Worm (Caenorhabditis elegans) whole organism, mixed stage, embryonic: Measurements from ENCODE around the gene F18A11.2.
"Not testable (repeated sequence)": the region's sequence is repeated elsewhere in the genome, so short reads cannot be mapped to it uniquely, and the experiment has no call there.

Experiments used
- bed-3 ChIP-seq: fragments of 200-800 bp; sonication (Bioruptor generic); optimal IDR thresholded peaks from 3 replicates; lab custom pipeline; 2018; ENCODE audit warnings: mild to moderate bottlenecking, missing genetic modification characterization, moderate library complexity, missing compliant biosample characterization
- blmp-1 ChIP-seq: fragments of 150-350 bp; optimal IDR thresholded peaks from 2 replicates; lab custom pipeline; 2014; ENCODE audit warnings: missing biosample characterization, missing genetic modification characterization
- ceh-39 ChIP-seq: fragments of 150-350 bp; optimal IDR thresholded peaks from 2 replicates; lab custom pipeline; 2014; ENCODE audit warnings: missing biosample characterization, missing genetic modification characterization
- ceh-43 ChIP-seq: fragments of 200-800 bp; sonication (Bioruptor generic); optimal IDR thresholded peaks from 2 replicates; lab custom pipeline; 2018; ENCODE audit warnings: mild to moderate bottlenecking, missing genetic modification characterization, moderate library complexity, missing compliant biosample characterization
- ceh-83 ChIP-seq: fragments of 200-800 bp; sonication (Bioruptor generic); optimal IDR thresholded peaks from 2 replicates; lab custom pipeline; 2018; ENCODE audit warnings: mild to moderate bottlenecking, missing genetic modification characterization, missing compliant biosample characterization
- ces-1 ChIP-seq: fragments of 150-350 bp; optimal IDR thresholded peaks from 2 replicates; lab custom pipeline; 2014; ENCODE audit warnings: missing biosample characterization, missing genetic modification reagents, missing genetic modification characterization
- cnd-1 ChIP-seq: fragments of 200-800 bp; sonication (Bioruptor generic); optimal IDR thresholded peaks from 2 replicates; lab custom pipeline; 2018; ENCODE audit warnings: mild to moderate bottlenecking, missing genetic modification characterization, missing compliant biosample characterization
- drap-1 ChIP-seq: fragments of 200-800 bp; sonication (Bioruptor generic); optimal IDR thresholded peaks from 3 replicates; lab custom pipeline; 2018; ENCODE audit warnings: mild to moderate bottlenecking, missing genetic modification characterization, missing compliant biosample characterization
- elt-1 ChIP-seq: sonication (generic microtip); optimal IDR thresholded peaks from 2 replicates; lab custom pipeline; 2017; ENCODE audit warnings: missing genetic modification characterization, mild to moderate bottlenecking, missing compliant biosample characterization, antibody characterized with exemption, moderate library complexity, borderline replicate concordance; ENCODE audit not compliant: insufficient read depth
- ham-2 ChIP-seq: fragments of 200-800 bp; sonication (Bioruptor generic); optimal IDR thresholded peaks from 2 replicates; lab custom pipeline; 2018; ENCODE audit warnings: mild to moderate bottlenecking, missing genetic modification characterization, missing compliant biosample characterization
- hlh-1 ChIP-seq: fragments of 150-350 bp; optimal IDR thresholded peaks from 2 replicates; lab custom pipeline; 2014; ENCODE audit warnings: missing biosample characterization, missing genetic modification reagents, missing genetic modification characterization
- lin-32 ChIP-seq: fragments of 200-800 bp; sonication (Bioruptor generic); optimal IDR thresholded peaks from 2 replicates; lab custom pipeline; 2018; ENCODE audit warnings: mild to moderate bottlenecking, missing genetic modification characterization, missing compliant biosample characterization
- lsy-2 ChIP-seq: fragments of 150-350 bp; optimal IDR thresholded peaks from 2 replicates; lab custom pipeline; 2014; ENCODE audit warnings: missing biosample characterization, missing genetic modification characterization
- mab-5 ChIP-seq: fragments of 150-350 bp; optimal IDR thresholded peaks from 2 replicates; lab custom pipeline; 2014; ENCODE audit warnings: missing biosample characterization, missing genetic modification characterization
- mep-1 ChIP-seq: fragments of 150-350 bp; optimal IDR thresholded peaks from 2 replicates; lab custom pipeline; 2017; ENCODE audit warnings: missing biosample characterization, missing genetic modification reagents, missing genetic modification characterization, inconsistent platforms
- mls-2 ChIP-seq: sonication (generic microtip); optimal IDR thresholded peaks from 2 replicates; lab custom pipeline; 2016; ENCODE audit warnings: mild to moderate bottlenecking, missing genetic modification characterization, moderate library complexity, missing compliant biosample characterization
- nhr-12 ChIP-seq: fragments of 150-350 bp; optimal IDR thresholded peaks from 2 replicates; lab custom pipeline; 2014; ENCODE audit warnings: missing biosample characterization, missing genetic modification characterization
- nhr-2 ChIP-seq: fragments of 150-350 bp; optimal IDR thresholded peaks from 2 replicates; lab custom pipeline; 2014; ENCODE audit warnings: missing biosample characterization, missing genetic modification characterization
- nhr-237 ChIP-seq: fragments of 150-350 bp; optimal IDR thresholded peaks from 2 replicates; lab custom pipeline; 2014; ENCODE audit warnings: missing biosample characterization, missing genetic modification characterization
- nhr-76 ChIP-seq: sonication (generic microtip); optimal IDR thresholded peaks from 2 replicates; lab custom pipeline; 2017; ENCODE audit warnings: missing biosample characterization, missing genetic modification characterization
- pha-4 ChIP-seq: fragments of 150-350 bp; optimal IDR thresholded peaks from 2 replicates; lab custom pipeline; 2018; ENCODE audit warnings: missing biosample characterization, missing genetic modification reagents, missing genetic modification characterization
- snpc-4 ChIP-seq: fragments of 150-350 bp; optimal IDR thresholded peaks from 2 replicates; lab custom pipeline; 2014; ENCODE audit warnings: missing biosample characterization, missing genetic modification characterization
- sptf-1 ChIP-seq: sonication (generic microtip); optimal IDR thresholded peaks from 2 replicates; lab custom pipeline; 2017; ENCODE audit warnings: mild to moderate bottlenecking, missing genetic modification characterization, moderate library complexity, missing compliant biosample characterization
- tbx-8 ChIP-seq: fragments of 200-800 bp; sonication (Bioruptor generic); optimal IDR thresholded peaks from 2 replicates; lab custom pipeline; 2018; ENCODE audit warnings: mild to moderate bottlenecking, missing genetic modification characterization, moderate library complexity, missing compliant biosample characterization
- unc-120 ChIP-seq: sonication (generic microtip); optimal IDR thresholded peaks from 2 replicates; lab custom pipeline; 2017; ENCODE audit warnings: missing genetic modification characterization, missing compliant biosample characterization; ENCODE audit not compliant: poor library complexity, severe bottlenecking
- unc-62 ChIP-seq: fragments of 150-350 bp; optimal IDR thresholded peaks from 2 replicates; lab custom pipeline; 2014; ENCODE audit warnings: missing biosample characterization, missing genetic modification reagents, missing genetic modification characterization
- zip-8 ChIP-seq: fragments of 150-350 bp; optimal IDR thresholded peaks from 2 replicates; lab custom pipeline; 2014; ENCODE audit warnings: missing biosample characterization, missing genetic modification characterization
- ztf-11 ChIP-seq: fragments of 150-350 bp; optimal IDR thresholded peaks from 2 replicates; lab custom pipeline; 2014; ENCODE audit warnings: missing biosample characterization, missing genetic modification characterization

Gene F18A11.2

DNA sequence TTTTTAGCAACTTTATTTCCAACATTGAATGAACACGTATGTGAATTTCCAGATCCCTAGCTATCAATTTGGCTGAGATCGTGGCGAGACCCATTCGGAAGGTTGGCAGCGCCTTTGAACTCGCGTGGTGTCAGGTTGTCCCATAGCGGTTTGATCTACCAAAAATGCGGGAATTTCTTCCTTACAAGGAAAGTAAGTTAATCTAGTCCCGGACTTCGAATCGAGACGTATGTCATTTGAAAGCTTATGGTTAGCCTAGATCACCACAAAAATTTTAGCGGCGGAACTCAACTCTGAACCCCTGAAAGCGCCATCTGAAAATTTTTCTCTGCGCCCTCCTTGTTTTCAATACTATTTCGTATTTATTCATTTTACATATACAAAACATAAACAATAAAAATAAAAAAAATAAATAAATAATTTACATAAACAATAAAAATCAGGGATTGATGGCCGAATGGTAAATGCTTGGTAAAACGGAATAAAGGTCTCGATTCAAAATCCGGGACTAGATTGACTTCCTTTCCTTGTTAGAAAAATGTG is at the start of gene F18A11.2:
Gene F18A11.2 (plus strand): TSS at position 51 of the 543 bp plus-strand sequence.
- not testable (repeated sequence) for TF ChIP-seq tbx-8 (GFP tag; lab: Kevin White, UChicago); cnd-1 (tag; lab: Kevin White, UChicago); lin-32 (GFP tag; lab: Kevin White, UChicago)

- TF ChIP-seq unc-62 (GFP tag; lab: Kevin White, UChicago) (peak; percentile 55), elt-1 (tag; lab: Kevin White, UChicago) (peak; percentile 86), nhr-237 (tag; lab: Kevin White, UChicago) (no peak)
Observed at ce11 chrII:12981980-12982575, 49.4 kb upstream of the F18A11.2 start.

- TF ChIP-seq ceh-39 (tag; lab: Kevin White, UChicago) (no peak), nhr-12 (tag; lab: Kevin White, UChicago) (no peak), ceh-83 (GFP tag; lab: Kevin White, UChicago) (no peak), bed-3 (GFP tag; lab: Kevin White, UChicago) (no peak), nhr-237 (tag; lab: Kevin White, UChicago) (no peak), ham-2 (GFP tag; lab: Kevin White, UChicago) (no peak), tbx-8 (GFP tag; lab: Kevin White, UChicago) (no peak)
Observed at ce11 chrII:12982830-12983229, 48.7 kb upstream of the F18A11.2 start.

DNA sequence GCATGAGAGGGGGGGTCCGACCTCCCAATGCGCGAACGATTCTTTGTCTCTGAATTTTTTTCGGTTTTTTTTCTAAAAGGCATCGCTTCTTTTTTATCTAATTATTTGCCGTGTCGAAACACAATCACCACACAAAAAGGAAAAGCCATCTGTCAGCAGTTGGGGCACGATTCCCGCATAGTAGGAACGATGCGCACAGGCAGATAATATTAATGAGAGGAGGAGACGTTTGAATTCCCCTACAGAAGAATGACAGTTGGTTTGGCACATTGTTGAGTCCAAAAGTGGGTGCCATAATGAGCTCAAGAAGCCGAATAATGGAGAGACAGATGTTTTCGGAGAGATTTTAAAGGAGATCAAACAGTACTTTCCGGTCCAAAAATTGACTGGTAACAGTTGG is 46.8 kb upstream of the F18A11.2 start:
- TF ChIP-seq nhr-2 (tag; lab: Kevin White, UChicago), result peak; percentile 58
- peak; percentile 47 for TF ChIP-seq cnd-1 (tag; lab: Kevin White, UChicago)
- peak; percentile 90 for TF ChIP-seq lin-32 (GFP tag; lab: Kevin White, UChicago)
- peak; percentile 15 for TF ChIP-seq zip-8 (tag; lab: Kevin White, UChicago)
- no peak for TF ChIP-seq nhr-12 (tag; lab: Kevin White, UChicago)

DNA sequence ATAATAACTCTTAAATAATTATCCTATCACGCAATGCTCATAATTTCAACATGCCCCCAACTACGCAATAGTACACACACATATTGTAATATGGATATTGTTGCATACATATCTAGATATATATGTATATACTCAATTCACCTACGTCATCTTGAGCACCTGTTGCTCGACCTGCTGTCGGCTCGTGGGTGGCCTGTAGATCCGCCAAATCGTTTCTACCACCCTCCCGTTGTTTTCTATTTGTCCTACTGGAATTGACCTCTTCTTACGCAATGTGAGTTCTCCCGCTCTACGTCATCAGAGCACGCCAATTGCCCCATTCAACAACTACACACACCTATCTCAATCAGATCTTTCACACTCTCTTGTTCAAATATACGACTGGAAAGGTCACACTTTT is 45.7 kb upstream of the F18A11.2 start:
- TF ChIP-seq ces-1 (GFP tag; lab: Kevin White, UChicago) (no peak), snpc-4 (tag; lab: Kevin White, UChicago) (no peak), ceh-43 (GFP tag; lab: Kevin White, UChicago) (no peak), nhr-76 (tag; lab: Kevin White, UChicago) (no peak), zip-8 (tag; lab: Kevin White, UChicago) (peak; percentile 80), nhr-237 (tag; lab: Kevin White, UChicago) (no peak), cnd-1 (tag; lab: Kevin White, UChicago) (peak; percentile 40), drap-1 (GFP tag; lab: Kevin White, UChicago) (no peak), unc-120 (tag; lab: Kevin White, UChicago) (no peak), elt-1 (tag; lab: Kevin White, UChicago) (peak; percentile 13), pha-4 (tag; lab: Kevin White, UChicago) (no peak), nhr-12 (tag; lab: Kevin White, UChicago) (no peak), nhr-2 (tag; lab: Kevin White, UChicago) (peak; percentile 98), mab-5 (tag; lab: Kevin White, UChicago) (no peak), hlh-1 (peak; percentile 60), ztf-11 (tag; lab: Kevin White, UChicago) (no peak), mls-2 (tag; lab: Kevin White, UChicago) (no peak), sptf-1 (tag; lab: Kevin White, UChicago) (no peak), ceh-39 (tag; lab: Kevin White, UChicago) (peak; percentile 27)

DNA sequence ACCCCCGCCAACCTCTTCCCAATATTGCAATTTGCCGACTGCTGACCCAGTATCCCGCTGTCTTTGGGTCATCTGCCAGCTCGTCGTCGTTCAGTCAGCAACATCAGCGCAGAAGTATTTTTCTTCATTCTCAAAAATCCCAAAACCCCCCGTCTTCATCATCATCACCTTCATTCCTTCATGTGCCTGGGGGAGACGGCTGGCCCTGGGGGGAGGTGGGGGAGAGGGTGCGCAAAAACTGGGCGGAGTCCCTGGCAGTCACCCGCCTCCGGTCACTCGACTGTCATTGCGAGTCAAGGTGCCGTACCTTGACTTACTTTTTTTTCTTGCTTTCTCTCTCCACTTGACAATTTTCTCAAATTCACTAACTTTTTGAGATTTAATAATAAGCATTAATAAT is 43.7 kb upstream of the F18A11.2 start:
- TF ChIP-seq unc-120 (tag; lab: Kevin White, UChicago), result no peak
- TF ChIP-seq tbx-8 (GFP tag; lab: Kevin White, UChicago), result no peak
- TF ChIP-seq mls-2 (tag; lab: Kevin White, UChicago), result no peak
- no peak for TF ChIP-seq mep-1 (tag; lab: Kevin White, UChicago)
- TF ChIP-seq lsy-2, result no peak
- no peak for TF ChIP-seq ceh-43 (GFP tag; lab: Kevin White, UChicago)
- TF ChIP-seq ces-1 (GFP tag; lab: Kevin White, UChicago), result no peak
- no peak for TF ChIP-seq ham-2 (GFP tag; lab: Kevin White, UChicago)
- no peak for TF ChIP-seq blmp-1 (tag; lab: Kevin White, UChicago)
- no peak for TF ChIP-seq unc-62 (GFP tag; lab: Kevin White, UChicago)
- TF ChIP-seq pha-4 (tag; lab: Kevin White, UChicago), result no peak
